Fruit fly (Drosophila melanogaster): ENCODE results near the gene CG2186.

Gene CG2186

DNA sequence GAGAGGGAATG is 10.2 kb upstream of the CG2186 start, which contains the start of gene Pgls:
Pgls (plus strand) TSS at position 3 of the 11 bp plus-strand sequence.
- no peak for TF ChIP-seq jumu (GFP tag; optimal IDR thresholded peaks at IDR 0.05)
- no peak for TF ChIP-seq insv (GFP tag; optimal IDR thresholded peaks at IDR 0.05)
- TF ChIP-seq Bteb2 (GFP tag; optimal IDR thresholded peaks at IDR 0.05) = no peak

DNA sequence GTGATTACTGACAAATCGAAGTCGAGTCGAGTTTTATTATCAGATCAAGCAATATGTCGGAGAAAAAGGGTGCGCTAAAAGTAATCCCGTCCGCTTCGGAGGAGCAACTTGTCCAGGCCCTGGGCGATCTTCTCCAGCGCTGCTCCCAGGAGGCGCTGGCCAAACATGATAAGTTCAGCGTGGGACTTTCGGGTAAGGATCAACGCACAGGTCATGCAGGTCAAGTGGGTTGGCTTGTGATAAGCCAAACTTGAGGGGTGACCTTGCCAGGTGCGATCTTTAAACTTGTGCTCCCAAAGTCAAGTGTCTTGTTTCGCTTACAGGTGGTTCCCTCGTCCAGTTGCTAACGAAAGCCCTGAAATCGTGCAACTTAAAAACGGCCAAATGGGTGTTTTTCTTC is 10.0 kb upstream of the CG2186 start:
- TF ChIP-seq amos (GFP tag; IDR thresholded peaks at IDR 0.05; ENCODE audit: partially characterized antibody) = no peak
- peak; percentile 8 for TF ChIP-seq ERR (GFP tag; optimal IDR thresholded peaks at IDR 0.05)
- peak in 1 of 2 experiments; percentile 35 for TF ChIP-seq Hr78 (GFP tag; optimal IDR thresholded peaks at IDR 0.05)
- TF ChIP-seq MESR4 (GFP tag; optimal IDR thresholded peaks at IDR 0.05) = peak; percentile 7

DNA sequence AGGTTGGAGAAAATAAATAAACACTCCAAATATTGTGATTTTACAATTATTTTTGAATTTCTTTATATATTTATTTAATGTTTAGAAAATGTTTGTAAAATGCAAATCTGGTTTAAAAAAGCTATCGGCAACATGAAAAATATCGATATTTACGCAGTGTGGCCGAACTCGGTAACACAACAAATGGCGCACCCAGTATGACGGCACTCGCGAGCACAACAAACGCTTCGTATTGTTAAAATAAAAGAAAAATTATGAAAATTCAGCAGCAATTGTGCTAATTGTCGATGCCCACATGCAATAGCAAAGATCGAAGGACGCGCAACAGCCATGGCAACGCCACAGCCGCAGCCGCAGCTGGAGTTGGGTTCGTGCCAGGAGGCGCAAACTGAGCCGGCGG is 8.9 kb upstream of the CG2186 start, which contains the start of gene CG2202:
CG2202 (plus strand) TSS at position 193 of the 400 bp plus-strand sequence.
- TF ChIP-seq tgo (GFP tag; IDR thresholded peaks at IDR 0.05) (no peak), Med (GFP tag) (no peak), croc (GFP tag; conservative IDR thresholded peaks at IDR 0.05) (no peak), YL-1 (GFP tag; optimal IDR thresholded peaks at IDR 0.05) (peak; percentile 39), CG8281 (tag; optimal IDR thresholded peaks at IDR 0.05) (no peak), CG1024 (GFP tag; IDR thresholded peaks at IDR 0.05) (no peak), CG15601 (tag; optimal IDR thresholded peaks at IDR 0.05) (peak; percentile 30), CG2199 (GFP tag; IDR thresholded peaks at IDR 0.05) (no peak), CG15011 (GFP tag; optimal IDR thresholded peaks at IDR 0.05) (no peak), Oaz (GFP tag; IDR thresholded peaks at IDR 0.05) (no peak), hbn (GFP tag; IDR thresholded peaks at IDR 0.05; ENCODE audit: partially characterized antibody) (peak; percentile 69), gfzf (GFP tag; optimal IDR thresholded peaks at IDR 0.05) (peak; percentile 74), ara (GFP tag; IDR thresholded peaks at IDR 0.05) (no peak), Sox100B (GFP tag; optimal IDR thresholded peaks at IDR 0.05) (no peak), CG18619 (GFP tag; optimal IDR thresholded peaks at IDR 0.05) (no peak), CG10462 (GFP tag; optimal IDR thresholded peaks at IDR 0.05) (no peak), sima (GFP tag; optimal IDR thresholded peaks at IDR 0.05) (no peak), CG8765 (GFP tag; IDR thresholded peaks at IDR 0.05) (no peak), CG12236 (GFP tag; optimal IDR thresholded peaks at IDR 0.05) (no peak), CG6689 (GFP tag; IDR thresholded peaks at IDR 0.05) (no peak), bigmax (GFP tag; optimal IDR thresholded peaks at IDR 0.05) (no peak), CG13775 (GFP tag; optimal IDR thresholded peaks at IDR 0.05) (no peak), dimm (GFP tag; IDR thresholded peaks at IDR 0.05) (no peak), CG14441 (GFP tag; IDR thresholded peaks at IDR 0.05) (no peak), Rx (GFP tag; IDR thresholded peaks at IDR 0.05) (no peak), lab (GFP tag; optimal IDR thresholded peaks at IDR 0.05) (no peak), Rfx (GFP tag; IDR thresholded peaks at IDR 0.05) (no peak), Doc3 (GFP tag; IDR thresholded peaks at IDR 0.05; ENCODE audit: partially characterized antibody) (0 out of 3 replicates have a peak, but pooled peaks have one; percentile 51), GATAe (GFP tag; conservative IDR thresholded peaks at IDR 0.05) (no peak), H15 (GFP tag; IDR thresholded peaks at IDR 0.05) (no peak), B-H1 (GFP tag; IDR thresholded peaks at IDR 0.05) (no peak), CG43689 (GFP tag; IDR thresholded peaks at IDR 0.05) (no peak), CG6272 (GFP tag; IDR thresholded peaks at IDR 0.05) (no peak), yki (optimal IDR thresholded peaks at IDR 0.05) (no peak), CG10366 (GFP tag; IDR thresholded peaks at IDR 0.05) (no peak), Dll (GFP tag; IDR thresholded peaks at IDR 0.05; ENCODE audit: partially characterized antibody) (peak; percentile 79), Elba2 (GFP tag; optimal IDR thresholded peaks at IDR 0.05) (no peak), CG12391 (tag; optimal IDR thresholded peaks at IDR 0.05) (peak; percentile 17), dm (GFP tag; optimal IDR thresholded peaks at IDR 0.05) (no peak), az2 (GFP tag; optimal IDR thresholded peaks at IDR 0.05) (no peak), trem (tag; optimal IDR thresholded peaks at IDR 0.05) (peak; percentile 58), stc (GFP tag; IDR thresholded peaks at IDR 0.05) (no peak), grn (GFP tag; optimal IDR thresholded peaks at IDR 0.05) (no peak), kay (GFP tag; optimal IDR thresholded peaks at IDR 0.05) (no peak)

Data from whole organism, embryonic.